Worm (Caenorhabditis elegans): ENCODE results near the gene C02B8.1.

DNA sequence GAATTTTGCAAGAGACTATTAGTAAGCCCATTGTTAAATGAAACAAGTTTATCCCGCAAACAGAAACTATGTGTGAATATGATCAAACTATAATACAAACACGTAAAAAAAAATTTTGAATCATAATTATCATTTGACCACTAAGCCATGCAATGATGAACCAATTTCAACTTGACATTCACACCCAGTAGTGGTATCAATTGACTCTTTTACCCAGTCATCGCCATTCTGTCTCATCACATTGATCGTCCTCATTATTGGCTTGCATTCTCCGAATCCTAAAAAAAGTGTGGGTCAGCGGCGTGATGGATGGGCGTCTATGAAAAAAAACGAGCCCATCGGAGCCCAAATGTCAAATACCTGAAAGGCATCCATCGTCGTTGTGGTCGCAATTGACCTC, 27.2 kb upstream of the C02B8.1 start:
- no peak for TF ChIP-seq ama-1 (optimal IDR thresholded peaks at IDR 0.05)
- no peak for TF ChIP-seq F13C5.2 (tag; optimal IDR thresholded peaks at IDR 0.05)
- no peak for TF ChIP-seq hmbx-1 (tag; optimal IDR thresholded peaks at IDR 0.05)
- TF ChIP-seq tbx-37 (GFP tag; conservative IDR thresholded peaks at IDR 0.05) = no peak
- TF ChIP-seq flt-1 (GFP tag; IDR thresholded peaks at IDR 0.05) = no peak
- no peak for TF ChIP-seq sea-1 (GFP tag; conservative IDR thresholded peaks at IDR 0.05)
- no peak for TF ChIP-seq ets-7 (tag; optimal IDR thresholded peaks at IDR 0.05)
- TF ChIP-seq hmg-4 (GFP tag; optimal IDR thresholded peaks at IDR 0.05) = no peak
